Worm (Caenorhabditis elegans) whole organism, young adult: ENCODE data around the gene F23F1.4.

Source experiments
- B0019.2 ChIP-seq: fragments of 200-800 bp; sonication (Bioruptor generic); conservative IDR thresholded peaks from 2 replicates; pipeline ENCODE4 v1.3.6; 2022; ENCODE audit warnings: missing genetic modification reagents, missing genetic modification characterization, missing compliant biosample characterization
- B0035.1 ChIP-seq: sonication (generic microtip); optimal IDR thresholded peaks from 2 replicates; lab custom pipeline; 2016; ENCODE audit warnings: missing genetic modification characterization, mild to moderate bottlenecking, missing compliant biosample characterization, missing genotype, missing genetic modification reagents
- F33H1.4 ChIP-seq: fragments of 200-800 bp; sonication (Bioruptor generic); IDR thresholded peaks from 2 replicates; pipeline ENCODE4 v1.3.6; 2022; ENCODE audit warnings: missing genetic modification reagents, missing genetic modification characterization, missing compliant biosample characterization
- F37B4.10 ChIP-seq: fragments of 200-800 bp; sonication (Bioruptor generic); IDR thresholded peaks from 2 replicates; pipeline ENCODE4 v1.3.6; 2022; ENCODE audit warnings: missing genetic modification characterization, missing compliant biosample characterization
- F57A8.1 ChIP-seq: fragments of 200-800 bp; sonication (Bioruptor generic); optimal IDR thresholded peaks from 2 replicates; lab custom pipeline; 2018; ENCODE audit warnings: mild to moderate bottlenecking, missing genetic modification characterization, moderate library complexity, missing compliant biosample characterization
- Y79H2A.3 ChIP-seq: fragments of 200-800 bp; sonication (Bioruptor generic); conservative IDR thresholded peaks from 2 replicates; pipeline ENCODE4 v1.3.6; 2022; ENCODE audit warnings: missing genetic modification reagents, missing genetic modification characterization, missing compliant biosample characterization
- akir-1 ChIP-seq: fragments of 200-800 bp; sonication (Bioruptor generic); optimal IDR thresholded peaks from 2 replicates; lab custom pipeline; 2018; ENCODE audit warnings: mild to moderate bottlenecking, missing genetic modification characterization, moderate library complexity, missing compliant biosample characterization
- ama-1 ChIP-seq, 3 experiments: fragments of 150-350 bp in 1 of 3; sonication (generic microtip) in 2 of 3; optimal IDR thresholded peaks; 2 replicates each; lab custom pipeline; 2014 to 2018; ENCODE audit warnings: missing biosample characterization in 2 of 3, missing genetic modification characterization in 2 of 3, missing genetic modification reagents in 2 of 3
- aptf-2 ChIP-seq: fragments of 200-800 bp; sonication (Bioruptor generic); conservative IDR thresholded peaks from 2 replicates; pipeline ENCODE4 v1.3.6; 2022; ENCODE audit warnings: missing genetic modification reagents, missing genetic modification characterization, missing compliant biosample characterization
- atf-7 ChIP-seq: sonication (generic microtip); optimal IDR thresholded peaks from 2 replicates; lab custom pipeline; 2017; ENCODE audit warnings: mild to moderate bottlenecking, missing genetic modification characterization, missing compliant biosample characterization
- cebp-2 ChIP-seq: fragments of 200-800 bp; sonication (Bioruptor generic); IDR thresholded peaks from 2 replicates; pipeline ENCODE4 v1.3.6; 2022; ENCODE audit warnings: missing genetic modification characterization, missing compliant biosample characterization
- ceh-100 ChIP-seq: fragments of 200-800 bp; sonication (Bioruptor generic); IDR thresholded peaks from 2 replicates; pipeline ENCODE4 v1.3.6; 2022; ENCODE audit warnings: missing genetic modification reagents, missing genetic modification characterization, missing compliant biosample characterization
- ceh-27 ChIP-seq: fragments of 200-800 bp; sonication (Bioruptor generic); optimal IDR thresholded peaks from 2 replicates; lab custom pipeline; 2018; ENCODE audit warnings: mild to moderate bottlenecking, missing genetic modification characterization, moderate library complexity, missing compliant biosample characterization
- chd-7 ChIP-seq: sonication (generic microtip); optimal IDR thresholded peaks from 2 replicates; lab custom pipeline; 2016; ENCODE audit warnings: mild to moderate bottlenecking, missing genetic modification characterization, moderate library complexity, missing compliant biosample characterization
- dox-1 ChIP-seq: fragments of 200-800 bp; sonication (Bioruptor generic); IDR thresholded peaks from 2 replicates; pipeline ENCODE4 v1.3.6; 2022; ENCODE audit warnings: missing genetic modification reagents, missing genetic modification characterization, missing compliant biosample characterization
- dpff-1 ChIP-seq: sonication (generic microtip); optimal IDR thresholded peaks from 2 replicates; lab custom pipeline; 2017; ENCODE audit warnings: mild to moderate bottlenecking, missing genetic modification characterization, missing compliant biosample characterization
- egl-18 ChIP-seq: fragments of 200-800 bp; sonication (Bioruptor generic); IDR thresholded peaks from 2 replicates; pipeline ENCODE4 v1.3.6; 2022; ENCODE audit warnings: missing genetic modification reagents, missing genetic modification characterization, missing compliant biosample characterization
- egrh-3 ChIP-seq: fragments of 200-800 bp; sonication (Bioruptor generic); IDR thresholded peaks from 2 replicates; pipeline ENCODE4 v1.3.6; 2022; ENCODE audit warnings: missing genetic modification reagents, missing genetic modification characterization, missing compliant biosample characterization
- ets-4 ChIP-seq: fragments of 200-800 bp; sonication (Bioruptor generic); optimal IDR thresholded peaks from 2 replicates; lab custom pipeline; 2018; ENCODE audit warnings: mild to moderate bottlenecking, missing genetic modification characterization, missing compliant biosample characterization
- hmg-1.2 ChIP-seq: fragments of 200-800 bp; sonication (Bioruptor generic); IDR thresholded peaks from 2 replicates; pipeline ENCODE4 v1.3.6; 2022; ENCODE audit warnings: missing genetic modification reagents, missing genetic modification characterization, missing compliant biosample characterization
- hsf-1 ChIP-seq: fragments of 200-800 bp; sonication (Bioruptor generic); IDR thresholded peaks from 2 replicates; pipeline ENCODE4 v1.3.6; 2022; ENCODE audit warnings: missing genetic modification reagents, missing genetic modification characterization, missing compliant biosample characterization
- lir-1 ChIP-seq: fragments of 200-800 bp; sonication (Bioruptor generic); conservative IDR thresholded peaks from 2 replicates; pipeline ENCODE4 v1.3.6; 2022; ENCODE audit warnings: missing genetic modification reagents, missing genetic modification characterization, missing compliant biosample characterization
- madf-8 ChIP-seq: fragments of 200-800 bp; sonication (Bioruptor generic); conservative IDR thresholded peaks from 2 replicates; pipeline ENCODE4 v1.3.6; 2022; ENCODE audit warnings: missing genetic modification reagents, missing genetic modification characterization, missing compliant biosample characterization
- mes-4 ChIP-seq: sonication (generic microtip); optimal IDR thresholded peaks from 2 replicates; lab custom pipeline; 2016; ENCODE audit warnings: missing genotype, missing genetic modification characterization, missing compliant biosample characterization
- mxl-1 ChIP-seq: sonication (generic microtip); optimal IDR thresholded peaks from 2 replicates; lab custom pipeline; 2016; ENCODE audit warnings: missing genetic modification characterization, missing compliant biosample characterization
- nfya-2 ChIP-seq: fragments of 200-800 bp; sonication (Bioruptor generic); IDR thresholded peaks from 2 replicates; pipeline ENCODE4 v1.3.6; 2022; ENCODE audit warnings: missing genetic modification reagents, missing genetic modification characterization, missing compliant biosample characterization
- nhr-179 ChIP-seq: sonication (generic microtip); optimal IDR thresholded peaks from 2 replicates; lab custom pipeline; 2016; ENCODE audit warnings: mild to moderate bottlenecking, missing genetic modification characterization, missing compliant biosample characterization
- nhr-27 ChIP-seq: fragments of 200-800 bp; sonication (Bioruptor generic); optimal IDR thresholded peaks from 2 replicates; lab custom pipeline; 2018; ENCODE audit warnings: mild to moderate bottlenecking, missing genetic modification characterization, moderate library complexity, missing compliant biosample characterization
- nhr-80 ChIP-seq: sonication (generic microtip); optimal IDR thresholded peaks from 2 replicates; lab custom pipeline; 2016; ENCODE audit warnings: missing genetic modification characterization, missing compliant biosample characterization
- pha-4 ChIP-seq: fragments of 150-350 bp; sonication (generic microtip); optimal IDR thresholded peaks from 2 replicates; lab custom pipeline; 2014; ENCODE audit warnings: missing biosample characterization, missing genetic modification reagents, missing genetic modification characterization
- repo-1 ChIP-seq: sonication (generic microtip); optimal IDR thresholded peaks from 2 replicates; lab custom pipeline; 2017; ENCODE audit warnings: mild to moderate bottlenecking, missing genetic modification characterization, missing compliant biosample characterization
- sdz-38 ChIP-seq: sonication (generic microtip); optimal IDR thresholded peaks from 2 replicates; lab custom pipeline; 2016; ENCODE audit warnings: missing genotype, missing genetic modification characterization, missing compliant biosample characterization
- snpc-4 ChIP-seq, 5 experiments: fragments of 150-350 bp in 1 of 5; sonication (generic microtip) in 4 of 5; optimal IDR thresholded peaks; 2 replicates each; lab custom pipeline; 2014 to 2018; ENCODE audit warnings: missing genetic modification characterization in 5 of 5, missing biosample characterization in 3 of 5, antibody characterized with exemption in 2 of 5, mild to moderate bottlenecking in 2 of 5, missing compliant biosample characterization in 2 of 5, missing genotype in 2 of 5, moderate library complexity in 2 of 5, missing genetic modification reagents in 1 of 5
- sptf-2 ChIP-seq: fragments of 200-800 bp; sonication (Bioruptor generic); optimal IDR thresholded peaks from 2 replicates; lab custom pipeline; 2018; ENCODE audit warnings: mild to moderate bottlenecking, missing genetic modification characterization, missing compliant biosample characterization
- tbp1 ChIP-seq: fragments of 200-800 bp; sonication (Bioruptor generic); optimal IDR thresholded peaks from 2 replicates; lab custom pipeline; 2018; ENCODE audit warnings: mild to moderate bottlenecking, missing genetic modification characterization, missing compliant biosample characterization
- tbx-9 ChIP-seq: sonication (generic microtip); optimal IDR thresholded peaks from 2 replicates; lab custom pipeline; 2016; ENCODE audit warnings: borderline replicate concordance, missing genetic modification characterization, inconsistent platforms, missing compliant biosample characterization
- tlf-1 ChIP-seq: fragments of 200-800 bp; sonication (Bioruptor generic); optimal IDR thresholded peaks from 2 replicates; lab custom pipeline; 2018; ENCODE audit warnings: mild to moderate bottlenecking, missing genetic modification characterization, missing compliant biosample characterization
- unc-62 ChIP-seq: fragments of 150-350 bp; optimal IDR thresholded peaks from 2 replicates; lab custom pipeline; 2014; ENCODE audit warnings: missing biosample characterization, missing genetic modification reagents, missing genetic modification characterization
- ztf-25 ChIP-seq: fragments of 200-800 bp; sonication (Bioruptor generic); IDR thresholded peaks from 2 replicates; pipeline ENCODE4 v1.3.6; 2022; ENCODE audit warnings: missing genetic modification reagents, missing genetic modification characterization, missing compliant biosample characterization
- ztf-26 ChIP-seq: sonication (generic microtip); optimal IDR thresholded peaks from 2 replicates; lab custom pipeline; 2017; ENCODE audit warnings: missing genetic modification characterization, missing compliant biosample characterization
- ztf-3 ChIP-seq: fragments of 200-800 bp; sonication (Bioruptor generic); optimal IDR thresholded peaks from 2 replicates; lab custom pipeline; 2018; ENCODE audit warnings: mild to moderate bottlenecking, missing genetic modification characterization, missing compliant biosample characterization

F23F1.4 gene

DNA sequence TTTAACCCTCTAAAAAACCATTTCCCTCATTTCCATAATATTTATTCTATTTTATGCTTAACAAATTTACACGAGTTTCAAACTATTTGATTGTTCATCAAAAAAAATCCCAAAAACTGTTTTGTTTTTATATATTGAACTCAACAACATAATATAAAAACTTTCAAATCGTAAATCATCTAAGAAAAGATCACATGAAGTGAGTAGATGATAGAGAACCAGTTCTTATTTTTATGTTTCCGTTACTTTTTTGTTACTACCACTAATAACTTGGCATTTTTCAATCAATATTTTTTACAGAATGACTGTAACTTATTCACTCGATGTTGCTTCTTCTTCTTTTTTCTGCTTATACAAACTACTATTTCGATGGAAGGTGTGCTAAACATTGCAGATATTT, 15.5 kb downstream of the F23F1.4 start, which contains the start of gene best-3:
Gene best-3, plus strand, starts transcription at position 301 of the 400 bp plus-strand sequence.
- TF ChIP-seq lir-1 (GFP tag; lab: Robert Waterston, UW) = no peak
- no peak for TF ChIP-seq Y79H2A.3
- no peak for TF ChIP-seq nfya-2 (GFP tag; lab: Robert Waterston, UW)
- no peak for TF ChIP-seq akir-1
- no peak for TF ChIP-seq hmg-1.2 (GFP tag; lab: Robert Waterston, UW)
- no peak for TF ChIP-seq ztf-26
- no peak for TF ChIP-seq mes-4 (tag; lab: Kevin White, UChicago)
- TF ChIP-seq atf-7 (tag; lab: Kevin White, UChicago) = no peak
- TF ChIP-seq B0035.1 (tag; lab: Kevin White, UChicago) = no peak
- TF ChIP-seq ama-1 (optimal IDR thresholded peaks at IDR 0.05; lab: Kevin White, UChicago) = no peak
- no peak for TF ChIP-seq ama-1 (GFP tag; optimal IDR thresholded peaks at IDR 0.05; lab: Kevin White, UChicago)
- TF ChIP-seq ztf-25 (GFP tag; lab: Robert Waterston, UW) = no peak
- no peak for TF ChIP-seq chd-7 (tag; lab: Kevin White, UChicago)
- TF ChIP-seq ztf-3 (GFP tag; lab: Kevin White, UChicago) = no peak
- TF ChIP-seq tbp1 (GFP tag; lab: Kevin White, UChicago) = no peak
- no peak for TF ChIP-seq nhr-179 (tag; lab: Kevin White, UChicago)
- TF ChIP-seq dpff-1 (tag; lab: Kevin White, UChicago) = no peak
- no peak for TF ChIP-seq dox-1
- no peak for TF ChIP-seq unc-62 (GFP tag; lab: Kevin White, UChicago)
- TF ChIP-seq ceh-27 = no peak

DNA sequence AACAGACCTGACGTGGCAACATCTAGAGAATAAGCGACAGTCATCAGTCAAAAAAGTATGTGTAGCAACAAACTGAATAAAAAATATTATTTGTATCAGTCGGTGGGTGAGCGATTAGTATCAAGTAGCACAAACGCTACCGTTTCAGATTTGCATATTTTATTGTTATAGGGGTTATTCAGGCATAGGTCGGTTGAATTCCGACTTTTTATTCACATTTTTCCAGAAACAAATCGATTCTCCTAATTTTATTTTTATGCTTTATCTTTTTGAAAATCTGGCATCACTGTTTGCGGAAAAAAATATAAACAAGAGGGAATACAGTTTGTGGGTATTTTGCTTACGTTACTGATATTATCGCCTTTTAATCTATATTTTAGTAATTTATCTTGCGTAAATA, 16.4 kb downstream of the F23F1.4 start, which contains the start of gene best-4:
Gene best-4, minus strand, starts transcription at position 101 of the 400 bp plus-strand sequence.
- no peak for TF ChIP-seq nhr-80
- no peak for TF ChIP-seq hsf-1
- TF ChIP-seq mxl-1 = no peak
- no peak for TF ChIP-seq cebp-2 (GFP tag; lab: Robert Waterston, UW)
- TF ChIP-seq ets-4 (GFP tag; lab: Kevin White, UChicago) = no peak
- TF ChIP-seq ceh-100 (GFP tag; lab: Robert Waterston, UW) = no peak
- TF ChIP-seq aptf-2 = no peak
- no peak for TF ChIP-seq B0019.2 (GFP tag; lab: Robert Waterston, UW)
- TF ChIP-seq hmg-1.2 (GFP tag; lab: Robert Waterston, UW) = no peak
- no peak for TF ChIP-seq snpc-4 (GFP tag; optimal IDR thresholded peaks at IDR 0.05; lab: Kevin White, UChicago)
- TF ChIP-seq snpc-4 (tag; optimal IDR thresholded peaks at IDR 0.05; lab: Kevin White, UChicago) = no peak
- TF ChIP-seq F33H1.4 (GFP tag; lab: Robert Waterston, UW) = no peak

DNA sequence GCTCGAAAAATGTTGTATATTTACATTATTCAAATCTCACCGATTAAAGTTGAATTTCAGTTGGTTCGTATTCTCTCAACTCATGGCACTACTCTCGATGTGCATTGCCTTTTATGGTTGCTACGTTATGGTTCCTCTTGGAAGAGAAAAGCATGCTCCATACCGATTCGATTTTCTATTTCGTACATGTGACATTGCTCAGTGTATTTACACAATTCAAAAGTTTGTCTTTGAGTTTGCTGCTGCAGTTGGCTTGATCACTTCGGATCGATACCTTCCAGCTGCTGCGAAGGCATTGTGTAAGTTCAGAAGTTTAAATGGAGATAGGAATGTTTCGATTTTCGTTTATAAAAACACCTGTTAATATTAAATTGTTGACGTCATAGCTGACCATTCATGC, 20.0 kb downstream of the F23F1.4 start:
- TF ChIP-seq sptf-2 (GFP tag; lab: Kevin White, UChicago) (no peak), madf-8 (GFP tag; lab: Robert Waterston, UW) (no peak), F37B4.10 (GFP tag; lab: Robert Waterston, UW) (no peak), tbp1 (GFP tag; lab: Kevin White, UChicago) (no peak), tlf-1 (no peak), egrh-3 (GFP tag; lab: Robert Waterston, UW) (no peak), repo-1 (tag; lab: Kevin White, UChicago) (no peak), pha-4 (tag; lab: Kevin White, UChicago) (no peak), sdz-38 (tag; lab: Kevin White, UChicago) (no peak), tbx-9 (no peak), egl-18 (GFP tag; lab: Robert Waterston, UW) (no peak), F57A8.1 (no peak), nhr-27 (tag; lab: Kevin White, UChicago) (no peak), nhr-179 (tag; lab: Kevin White, UChicago) (no peak), ceh-100 (GFP tag; lab: Robert Waterston, UW) (no peak), B0019.2 (GFP tag; lab: Robert Waterston, UW) (no peak)
